Worm (Caenorhabditis elegans) whole organism, L3 larva: ENCODE measurements around the gene acdh-2.

Source experiments
- R02D3.7 ChIP-seq: fragments of 150-350 bp; optimal IDR thresholded peaks from 2 replicates; lab custom pipeline; 2014; ENCODE audit warnings: missing biosample characterization, missing genetic modification characterization
- ZK546.5 ChIP-seq: sonication (generic microtip); optimal IDR thresholded peaks from 2 replicates; lab custom pipeline; 2017; ENCODE audit warnings: missing biosample characterization, missing genetic modification characterization
- aly-2 ChIP-seq: fragments of 150-350 bp; optimal IDR thresholded peaks from 2 replicates; lab custom pipeline; 2014; ENCODE audit warnings: missing biosample characterization, missing genetic modification characterization
- ama-1 ChIP-seq: fragments of 150-350 bp; optimal IDR thresholded peaks from 2 replicates; lab custom pipeline; 2018
- ceh-16 ChIP-seq: sonication (generic microtip); optimal IDR thresholded peaks from 2 replicates; lab custom pipeline; 2017; ENCODE audit warnings: missing biosample characterization, missing genetic modification characterization
- ceh-28 ChIP-seq: fragments of 150-350 bp; optimal IDR thresholded peaks from 2 replicates; lab custom pipeline; 2014; ENCODE audit warnings: missing biosample characterization, missing genetic modification reagents, missing genetic modification characterization
- ceh-82 ChIP-seq: fragments of 150-350 bp; optimal IDR thresholded peaks from 2 replicates; lab custom pipeline; 2014; ENCODE audit warnings: missing biosample characterization, missing genetic modification characterization
- ceh-9 ChIP-seq: sonication (generic microtip); optimal IDR thresholded peaks from 2 replicates; lab custom pipeline; 2018; ENCODE audit warnings: missing biosample characterization, missing genetic modification characterization
- daf-12 ChIP-seq: fragments of 150-350 bp; optimal IDR thresholded peaks from 2 replicates; lab custom pipeline; 2014; ENCODE audit warnings: missing biosample characterization, missing genetic modification reagents, missing genetic modification characterization
- egl-27 ChIP-seq: sonication (generic microtip); optimal IDR thresholded peaks from 4 replicates; lab custom pipeline; 2017; ENCODE audit warnings: missing biosample characterization, missing genetic modification reagents, missing genetic modification characterization
- egl-5 ChIP-seq: fragments of 150-350 bp; optimal IDR thresholded peaks from 2 replicates; lab custom pipeline; 2017; ENCODE audit warnings: missing biosample characterization, missing genetic modification reagents, missing genetic modification characterization, inconsistent platforms
- elt-1 ChIP-seq: fragments of 150-350 bp; optimal IDR thresholded peaks from 2 replicates; lab custom pipeline; 2014; ENCODE audit warnings: missing biosample characterization, missing genetic modification characterization
- elt-2 ChIP-seq: sonication (generic microtip); optimal IDR thresholded peaks from 2 replicates; lab custom pipeline; 2016; ENCODE audit warnings: missing genetic modification reagents, mild to moderate bottlenecking, missing genetic modification characterization, missing compliant biosample characterization
- elt-3 ChIP-seq, 3 experiments: fragments of 150-350 bp in 1 of 3; sonication (generic microtip) in 2 of 3; optimal IDR thresholded peaks; 2 replicates in 2 of 3; 4 replicates in 1 of 3; lab custom pipeline; 2014 to 2017; ENCODE audit warnings: missing biosample characterization in 3 of 3, missing genetic modification characterization in 3 of 3
- eor-1 ChIP-seq, 2 experiments: fragments of 150-350 bp; optimal IDR thresholded peaks; 2 replicates each; lab custom pipeline; 2014 to 2018; ENCODE audit warnings: missing biosample characterization in 2 of 2, missing genetic modification characterization in 2 of 2
- fkh-10 ChIP-seq: sonication (generic microtip); optimal IDR thresholded peaks from 2 replicates; lab custom pipeline; 2017; ENCODE audit warnings: missing biosample characterization, missing genetic modification reagents, missing genetic modification characterization
- fkh-2 ChIP-seq: fragments of 150-350 bp; optimal IDR thresholded peaks from 2 replicates; lab custom pipeline; 2014; ENCODE audit warnings: missing biosample characterization, missing genetic modification reagents, missing genetic modification characterization
- fos-1 ChIP-seq: fragments of 150-350 bp; optimal IDR thresholded peaks from 2 replicates; lab custom pipeline; 2014; ENCODE audit warnings: missing biosample characterization, missing genetic modification characterization
- hmg-11 ChIP-seq: sonication (generic microtip); optimal IDR thresholded peaks from 2 replicates; lab custom pipeline; 2016; ENCODE audit warnings: missing genetic modification characterization, missing compliant biosample characterization
- jun-1 ChIP-seq: fragments of 150-350 bp; optimal IDR thresholded peaks from 2 replicates; lab custom pipeline; 2014; ENCODE audit warnings: missing biosample characterization, missing genetic modification reagents, missing genetic modification characterization
- lin-15B ChIP-seq: fragments of 150-350 bp; optimal IDR thresholded peaks from 2 replicates; lab custom pipeline; 2014; ENCODE audit warnings: missing biosample characterization, missing genetic modification characterization
- lin-39 ChIP-seq: fragments of 150-350 bp; optimal IDR thresholded peaks from 2 replicates; lab custom pipeline; 2018; ENCODE audit warnings: missing biosample characterization, missing genetic modification reagents, missing genetic modification characterization
- lsy-12 ChIP-seq: sonication (generic microtip); optimal IDR thresholded peaks from 2 replicates; lab custom pipeline; 2016; ENCODE audit warnings: mild to moderate bottlenecking, missing genetic modification characterization, missing compliant biosample characterization
- mdl-1 ChIP-seq: fragments of 150-350 bp; optimal IDR thresholded peaks from 2 replicates; lab custom pipeline; 2014; ENCODE audit warnings: missing biosample characterization, missing genetic modification characterization
- mml-1 ChIP-seq: fragments of 150-350 bp; sonication (generic microtip); optimal IDR thresholded peaks from 3 replicates; lab custom pipeline; 2014; ENCODE audit warnings: missing biosample characterization, missing genetic modification characterization
- nfya-1 ChIP-seq: sonication (generic microtip); optimal IDR thresholded peaks from 2 replicates; lab custom pipeline; 2017; ENCODE audit warnings: missing genetic modification characterization, mild to moderate bottlenecking, missing compliant biosample characterization, antibody characterized with exemption, moderate library complexity; ENCODE audit not compliant: insufficient read depth
- nhr-11 ChIP-seq: fragments of 150-350 bp; optimal IDR thresholded peaks from 2 replicates; lab custom pipeline; 2014; ENCODE audit warnings: missing biosample characterization, missing genetic modification characterization
- nhr-12 ChIP-seq: fragments of 150-350 bp; optimal IDR thresholded peaks from 2 replicates; lab custom pipeline; 2014; ENCODE audit warnings: missing biosample characterization, missing genetic modification characterization
- nhr-23 ChIP-seq: fragments of 150-350 bp; optimal IDR thresholded peaks from 2 replicates; lab custom pipeline; 2014; ENCODE audit warnings: missing biosample characterization, missing genetic modification reagents, missing genetic modification characterization
- nhr-237 ChIP-seq: fragments of 150-350 bp; optimal IDR thresholded peaks from 2 replicates; lab custom pipeline; 2014; ENCODE audit warnings: missing biosample characterization, missing genetic modification characterization
- nhr-25 ChIP-seq: sonication (generic microtip); optimal IDR thresholded peaks from 2 replicates; lab custom pipeline; 2017; ENCODE audit warnings: missing biosample characterization, missing genetic modification characterization
- nhr-28 ChIP-seq: fragments of 150-350 bp; optimal IDR thresholded peaks from 2 replicates; lab custom pipeline; 2014; ENCODE audit warnings: missing biosample characterization, missing genetic modification characterization
- nhr-43 ChIP-seq: sonication (generic microtip); optimal IDR thresholded peaks from 2 replicates; lab custom pipeline; 2016; ENCODE audit warnings: mild to moderate bottlenecking, missing genetic modification characterization, missing compliant biosample characterization; ENCODE audit not compliant: poor library complexity, severe bottlenecking
- nhr-67 ChIP-seq: fragments of 150-350 bp; optimal IDR thresholded peaks from 2 replicates; lab custom pipeline; 2014; ENCODE audit warnings: missing biosample characterization, missing genetic modification characterization
- nhr-76 ChIP-seq: fragments of 150-350 bp; sonication (generic microtip); optimal IDR thresholded peaks from 5 replicates; lab custom pipeline; 2014; ENCODE audit warnings: missing biosample characterization, missing genetic modification characterization
- nhr-77 ChIP-seq: fragments of 150-350 bp; optimal IDR thresholded peaks from 2 replicates; lab custom pipeline; 2014; ENCODE audit warnings: missing biosample characterization, missing genetic modification characterization
- pha-4 ChIP-seq: fragments of 150-350 bp; optimal IDR thresholded peaks from 2 replicates; lab custom pipeline; 2014; ENCODE audit warnings: missing biosample characterization, missing genetic modification reagents, missing genetic modification characterization
- pqm-1 ChIP-seq: fragments of 150-350 bp; optimal IDR thresholded peaks from 2 replicates; lab custom pipeline; 2017; ENCODE audit warnings: missing biosample characterization, missing genetic modification characterization, inconsistent platforms
- sea-2 ChIP-seq: fragments of 150-350 bp; sonication (generic microtip); optimal IDR thresholded peaks from 4 replicates; lab custom pipeline; 2014; ENCODE audit warnings: missing biosample characterization, missing genetic modification reagents, missing genetic modification characterization
- skn-1 ChIP-seq: fragments of 150-350 bp; optimal IDR thresholded peaks from 2 replicates; lab custom pipeline; 2014; ENCODE audit warnings: missing biosample characterization, missing genetic modification characterization
- snpc-4 ChIP-seq: fragments of 150-350 bp; optimal IDR thresholded peaks from 2 replicates; lab custom pipeline; 2014; ENCODE audit warnings: missing biosample characterization, missing genetic modification characterization
- tbx-2 ChIP-seq: sonication (generic microtip); optimal IDR thresholded peaks from 2 replicates; lab custom pipeline; 2016; ENCODE audit warnings: mild to moderate bottlenecking, missing genetic modification characterization, missing compliant biosample characterization
- unc-39 ChIP-seq: sonication (generic microtip); optimal IDR thresholded peaks from 4 replicates; lab custom pipeline; 2017; ENCODE audit warnings: missing biosample characterization, missing genetic modification characterization
- unc-62 ChIP-seq: fragments of 150-350 bp; sonication (generic microtip); optimal IDR thresholded peaks from 4 replicates; lab custom pipeline; 2014; ENCODE audit warnings: missing biosample characterization, missing genetic modification reagents, missing genetic modification characterization
- zag-1 ChIP-seq: fragments of 150-350 bp; optimal IDR thresholded peaks from 2 replicates; lab custom pipeline; 2014; ENCODE audit warnings: missing biosample characterization, missing genetic modification characterization
- ztf-11 ChIP-seq: fragments of 150-350 bp; optimal IDR thresholded peaks from 2 replicates; lab custom pipeline; 2014; ENCODE audit warnings: missing biosample characterization, missing genetic modification characterization
- ztf-4 ChIP-seq: fragments of 150-350 bp; optimal IDR thresholded peaks from 2 replicates; lab custom pipeline; 2014; ENCODE audit warnings: missing biosample characterization, missing genetic modification characterization

The acdh-2 gene

ce11 chrII:5544764-5545163, 2.5 kb downstream of the acdh-2 start, which contains the start of gene ins-13:
Gene ins-13, minus strand, starts transcription at chrII:5544864.
- TF ChIP-seq aly-2 (tag; lab: Kevin White, UChicago) (no peak), ceh-16 (tag; lab: Kevin White, UChicago) (no peak), nhr-77 (tag; lab: Kevin White, UChicago) (no peak)

- TF ChIP-seq nhr-67 (no peak), elt-2 (tag; lab: Kevin White, UChicago) (peak; percentile 84), zag-1 (tag; lab: Kevin White, UChicago) (no peak), nhr-25 (tag; lab: Kevin White, UChicago) (peak; percentile 60), mml-1 (tag; lab: Kevin White, UChicago) (no peak), eor-1 (tag; optimal IDR thresholded peaks at IDR 0.05; lab: Kevin White, UChicago) (no peak), lsy-12 (tag; lab: Kevin White, UChicago) (no peak), ceh-16 (tag; lab: Kevin White, UChicago) (no peak), snpc-4 (tag; lab: Kevin White, UChicago) (peak; percentile 99), ceh-28 (tag; lab: Kevin White, UChicago) (peak; percentile 58), ceh-9 (no peak), ztf-4 (tag; lab: Kevin White, UChicago) (no peak), fos-1 (tag; lab: Kevin White, UChicago) (no peak), egl-27 (no peak), lin-39 (tag; lab: Kevin White, UChicago) (peak; percentile 72), hmg-11 (tag; lab: Kevin White, UChicago) (no peak), ceh-82 (tag; lab: Kevin White, UChicago) (no peak), nfya-1 (tag; lab: Kevin White, UChicago) (peak; percentile 80), aly-2 (tag; lab: Kevin White, UChicago) (no peak), unc-39 (tag; lab: Kevin White, UChicago) (no peak), tbx-2 (tag; lab: Kevin White, UChicago) (no peak), nhr-11 (tag; lab: Kevin White, UChicago) (no peak), jun-1 (tag; lab: Kevin White, UChicago) (peak; percentile 41), nhr-12 (tag; lab: Kevin White, UChicago) (no peak), fkh-2 (tag; lab: Kevin White, UChicago) (no peak), fkh-10 (no peak), sea-2 (no peak), elt-1 (tag; lab: Kevin White, UChicago) (no peak), daf-12 (tag; lab: Kevin White, UChicago) (no peak), nhr-23 (tag; lab: Kevin White, UChicago) (peak; percentile 55), ZK546.5 (tag; lab: Kevin White, UChicago) (no peak), mdl-1 (tag; lab: Kevin White, UChicago) (no peak), nhr-28 (tag; lab: Kevin White, UChicago) (no peak), nhr-77 (tag; lab: Kevin White, UChicago) (no peak), ama-1 (peak; percentile 99), lin-15B (tag; lab: Kevin White, UChicago) (peak; percentile 26), elt-3 (tag; optimal IDR thresholded peaks at IDR 0.05; lab: Kevin White, UChicago) (no peak), nhr-237 (tag; lab: Kevin White, UChicago) (no peak), pha-4 (tag; lab: Kevin White, UChicago) (peak; percentile 81), nhr-76 (tag; lab: Kevin White, UChicago) (no peak), pqm-1 (peak; percentile 31), ztf-11 (tag; lab: Kevin White, UChicago) (no peak), egl-5 (tag; lab: Kevin White, UChicago) (peak; percentile 60), nhr-43 (tag; lab: Kevin White, UChicago) (peak; percentile 63), unc-62 (GFP tag; lab: Kevin White, UChicago) (peak; percentile 51), R02D3.7 (tag; lab: Kevin White, UChicago) (no peak), skn-1 (peak; percentile 57)
These were observed 3.2 kb downstream of the acdh-2 start for ce11 chrII:5544145-5544515.
